Worm (Caenorhabditis elegans): Measurements from ENCODE around the gene mma-1.

Gene mma-1

DNA sequence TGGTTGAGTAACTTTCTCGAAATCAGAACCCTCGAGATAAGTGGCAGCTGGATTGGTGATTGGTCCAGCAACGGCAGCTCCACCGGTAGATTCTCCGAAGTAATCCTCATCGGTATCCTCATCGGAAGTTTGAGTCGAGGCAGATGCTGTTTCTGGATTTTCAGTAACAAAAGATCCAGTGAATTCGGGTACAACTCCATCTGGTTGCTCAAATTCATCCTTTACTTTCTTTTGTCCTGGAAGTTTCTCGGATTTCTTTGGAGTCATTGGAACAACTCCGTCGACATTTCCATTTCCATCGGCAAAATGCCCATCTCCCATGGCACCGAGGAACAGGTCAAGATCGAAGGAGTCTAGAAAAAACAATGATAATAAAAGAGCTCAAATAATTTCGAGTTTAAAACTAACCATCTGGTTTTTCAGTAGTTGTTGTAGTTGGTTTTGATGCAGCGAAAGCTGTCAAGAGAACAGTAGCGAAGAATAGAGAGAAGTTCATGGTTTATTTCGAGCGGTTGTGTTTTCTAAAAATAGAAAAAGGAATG, 43.4 kb downstream of the mma-1 start, which contains the start of gene F45D3.4:
Gene F45D3.4 (minus strand): TSS at position 521 of the 542 bp plus-strand sequence.
- no peak for TF ChIP-seq ref-1 (GFP tag; conservative IDR thresholded peaks at IDR 0.05)
- no peak for TF ChIP-seq klf-2 (GFP tag; conservative IDR thresholded peaks at IDR 0.05)
- TF ChIP-seq ztf-23 (GFP tag; IDR thresholded peaks at IDR 0.05) = no peak
- TF ChIP-seq med-1 (GFP tag; optimal IDR thresholded peaks at IDR 0.05; ENCODE audit: insufficient read depth) = no peak
- TF ChIP-seq T22C8.4 (GFP tag; IDR thresholded peaks at IDR 0.05) = no peak

DNA sequence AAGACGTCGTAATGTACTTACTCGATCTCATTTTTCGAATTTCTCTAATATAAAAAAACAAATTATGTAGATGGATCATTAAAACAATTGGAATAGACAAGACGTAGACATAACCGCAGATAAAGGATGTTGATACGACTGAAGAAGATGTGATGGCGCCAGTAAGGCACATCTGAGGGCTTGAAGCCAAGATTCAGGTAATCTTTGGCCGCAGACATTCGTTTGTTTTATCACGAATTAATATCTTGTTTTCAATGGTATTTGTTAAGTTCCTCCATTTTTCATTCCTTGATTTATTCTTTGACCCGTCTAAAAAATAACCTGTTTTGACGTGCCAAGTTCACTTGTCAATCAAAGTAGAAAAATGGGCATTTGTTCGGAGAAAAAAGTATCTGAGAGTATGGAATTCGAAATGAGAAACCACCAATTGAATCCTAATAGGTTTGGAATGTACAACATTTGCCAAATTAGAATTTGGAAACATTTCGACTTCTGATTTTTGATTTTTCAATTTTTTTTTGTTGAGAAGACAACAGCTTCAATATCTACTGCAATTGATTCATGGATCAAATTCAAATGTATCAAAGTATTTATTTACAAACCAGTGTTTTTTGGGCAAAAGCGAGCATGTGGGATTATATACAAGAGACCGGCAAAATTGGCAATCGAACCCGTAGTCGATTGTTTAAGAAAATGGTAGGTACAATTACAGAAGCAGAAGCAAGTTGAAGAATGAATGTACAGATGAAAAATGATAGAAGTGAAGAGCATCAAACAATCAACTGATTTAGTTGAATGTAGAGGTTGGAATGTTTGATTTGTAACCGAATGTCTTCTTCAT, 44.2 kb downstream of the mma-1 start:
- no peak for TF ChIP-seq ztf-23 (GFP tag; IDR thresholded peaks at IDR 0.05)
- no peak for TF ChIP-seq klf-2 (GFP tag; conservative IDR thresholded peaks at IDR 0.05)
- TF ChIP-seq ztf-29 (GFP tag; IDR thresholded peaks at IDR 0.05) = no peak
- TF ChIP-seq tab-1 (GFP tag; IDR thresholded peaks at IDR 0.05) = no peak
- TF ChIP-seq flt-1 (GFP tag; IDR thresholded peaks at IDR 0.05) = no peak

DNA sequence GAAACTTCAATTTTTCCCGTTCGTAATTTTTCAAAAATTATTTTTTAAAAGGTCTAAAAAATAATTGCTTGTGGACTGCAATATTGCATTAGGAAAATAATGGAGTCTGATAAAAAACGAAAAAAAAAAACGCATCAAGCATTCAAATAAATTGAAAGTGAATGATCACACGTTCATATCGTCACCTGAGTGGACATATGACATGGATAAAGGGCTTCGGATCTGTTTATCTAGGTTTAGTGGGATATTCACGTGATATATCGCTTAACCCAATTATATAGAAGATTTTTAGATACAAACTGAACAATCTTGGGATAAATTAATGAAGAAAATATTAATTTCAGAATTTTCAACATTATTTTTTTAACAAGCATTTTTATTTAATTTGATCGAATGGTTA, 45.3 kb downstream of the mma-1 start:
- TF ChIP-seq ref-1 (GFP tag; conservative IDR thresholded peaks at IDR 0.05) (no peak), cog-1 (tag; optimal IDR thresholded peaks at IDR 0.05) (no peak), ztf-29 (GFP tag; IDR thresholded peaks at IDR 0.05) (no peak), klf-2 (GFP tag; conservative IDR thresholded peaks at IDR 0.05) (no peak), T22C8.4 (GFP tag; IDR thresholded peaks at IDR 0.05) (no peak), ztf-23 (GFP tag; IDR thresholded peaks at IDR 0.05) (no peak), flt-1 (GFP tag; IDR thresholded peaks at IDR 0.05) (no peak), med-1 (GFP tag; optimal IDR thresholded peaks at IDR 0.05; ENCODE audit: insufficient read depth) (no peak), tab-1 (GFP tag; IDR thresholded peaks at IDR 0.05) (no peak)

DNA sequence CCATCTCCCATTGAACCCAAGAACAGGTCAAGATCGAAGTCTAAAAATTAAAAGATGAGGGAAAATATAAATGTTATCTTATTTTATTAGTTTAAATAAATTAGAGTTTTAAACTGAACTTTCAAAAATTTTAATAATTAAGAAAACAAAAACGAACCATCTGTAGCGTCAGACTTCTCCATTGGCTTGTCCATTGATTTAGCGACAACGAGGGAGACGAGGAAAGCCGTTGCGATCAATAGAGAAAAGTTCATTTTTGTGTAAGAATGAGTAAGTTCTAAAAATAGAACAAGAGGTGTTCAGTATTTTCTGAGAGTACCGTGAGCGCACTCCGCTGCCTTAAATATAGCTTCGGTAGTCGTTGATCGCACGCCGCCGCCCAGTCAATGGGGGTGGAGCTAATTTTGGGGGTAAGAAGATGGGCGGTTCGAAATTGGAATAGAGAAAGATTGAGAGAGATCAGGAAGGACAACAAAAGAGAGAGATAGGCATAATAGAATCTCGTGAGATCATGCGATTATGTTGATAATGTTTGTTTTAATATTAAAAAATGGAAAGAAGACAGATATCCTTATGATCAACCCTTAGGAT, 46.0 kb downstream of the mma-1 start, which contains the start of gene F45D3.3:
Gene F45D3.3 (minus strand): TSS at position 350 of the 591 bp plus-strand sequence.
- TF ChIP-seq T22C8.4 (GFP tag; IDR thresholded peaks at IDR 0.05) (no peak), flt-1 (GFP tag; IDR thresholded peaks at IDR 0.05) (no peak), ztf-29 (GFP tag; IDR thresholded peaks at IDR 0.05) (no peak), ztf-23 (GFP tag; IDR thresholded peaks at IDR 0.05) (no peak), cog-1 (tag; optimal IDR thresholded peaks at IDR 0.05) (no peak), med-1 (GFP tag; optimal IDR thresholded peaks at IDR 0.05; ENCODE audit: insufficient read depth) (no peak), ref-1 (GFP tag; conservative IDR thresholded peaks at IDR 0.05) (no peak), tab-1 (GFP tag; IDR thresholded peaks at IDR 0.05) (no peak), klf-2 (GFP tag; conservative IDR thresholded peaks at IDR 0.05) (no peak)

DNA sequence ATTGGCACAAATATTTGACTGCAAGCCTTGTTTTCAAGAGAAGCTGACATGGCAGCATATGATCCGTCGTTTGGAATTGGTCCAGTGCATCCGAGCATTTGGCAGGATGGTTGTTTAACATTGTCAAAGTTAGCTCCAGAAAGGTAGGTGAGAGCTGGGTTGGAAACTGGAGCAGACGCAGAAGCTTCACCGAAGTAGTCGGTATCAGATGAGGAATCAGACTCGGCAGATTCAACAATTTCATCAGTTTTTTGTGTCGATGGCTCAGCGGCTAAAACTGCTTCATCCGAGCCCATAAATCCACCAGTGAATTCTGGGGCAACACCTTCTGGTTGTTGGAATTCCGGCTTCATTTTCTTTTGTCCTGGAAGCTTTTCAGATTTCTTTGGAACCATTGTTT, 46.5 kb downstream of the mma-1 start:
- TF ChIP-seq cog-1 (tag; optimal IDR thresholded peaks at IDR 0.05) (no peak), ref-1 (GFP tag; conservative IDR thresholded peaks at IDR 0.05) (no peak), med-1 (GFP tag; optimal IDR thresholded peaks at IDR 0.05; ENCODE audit: insufficient read depth) (no peak), flt-1 (GFP tag; IDR thresholded peaks at IDR 0.05) (no peak), T22C8.4 (GFP tag; IDR thresholded peaks at IDR 0.05) (no peak), klf-2 (GFP tag; conservative IDR thresholded peaks at IDR 0.05) (no peak), tab-1 (GFP tag; IDR thresholded peaks at IDR 0.05) (no peak)

DNA sequence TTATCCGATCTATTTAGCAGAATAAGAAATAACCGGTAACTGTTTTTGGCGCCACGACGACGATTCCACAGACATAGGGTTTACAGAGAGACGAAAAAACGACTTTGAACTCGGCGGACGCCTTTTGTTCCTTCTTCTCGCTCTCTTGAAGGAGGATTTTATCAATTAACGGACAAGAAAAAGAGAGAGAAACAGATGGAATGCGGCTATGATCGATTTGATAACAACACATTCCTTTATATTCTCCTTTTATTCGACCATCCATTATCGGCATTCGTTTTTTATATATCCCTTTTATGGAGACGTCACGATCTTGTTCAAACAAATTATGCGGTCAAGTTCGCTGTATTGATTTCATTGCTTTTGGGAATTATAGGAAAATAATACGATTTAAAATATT, 47.3 kb downstream of the mma-1 start:
- TF ChIP-seq flt-1 (GFP tag; IDR thresholded peaks at IDR 0.05) (no peak), ztf-29 (GFP tag; IDR thresholded peaks at IDR 0.05) (no peak), tab-1 (GFP tag; IDR thresholded peaks at IDR 0.05) (no peak), cog-1 (tag; optimal IDR thresholded peaks at IDR 0.05) (no peak), T22C8.4 (GFP tag; IDR thresholded peaks at IDR 0.05) (no peak), ztf-23 (GFP tag; IDR thresholded peaks at IDR 0.05) (no peak), klf-2 (GFP tag; conservative IDR thresholded peaks at IDR 0.05) (no peak), med-1 (GFP tag; optimal IDR thresholded peaks at IDR 0.05; ENCODE audit: insufficient read depth) (no peak), ref-1 (GFP tag; conservative IDR thresholded peaks at IDR 0.05) (no peak)

DNA sequence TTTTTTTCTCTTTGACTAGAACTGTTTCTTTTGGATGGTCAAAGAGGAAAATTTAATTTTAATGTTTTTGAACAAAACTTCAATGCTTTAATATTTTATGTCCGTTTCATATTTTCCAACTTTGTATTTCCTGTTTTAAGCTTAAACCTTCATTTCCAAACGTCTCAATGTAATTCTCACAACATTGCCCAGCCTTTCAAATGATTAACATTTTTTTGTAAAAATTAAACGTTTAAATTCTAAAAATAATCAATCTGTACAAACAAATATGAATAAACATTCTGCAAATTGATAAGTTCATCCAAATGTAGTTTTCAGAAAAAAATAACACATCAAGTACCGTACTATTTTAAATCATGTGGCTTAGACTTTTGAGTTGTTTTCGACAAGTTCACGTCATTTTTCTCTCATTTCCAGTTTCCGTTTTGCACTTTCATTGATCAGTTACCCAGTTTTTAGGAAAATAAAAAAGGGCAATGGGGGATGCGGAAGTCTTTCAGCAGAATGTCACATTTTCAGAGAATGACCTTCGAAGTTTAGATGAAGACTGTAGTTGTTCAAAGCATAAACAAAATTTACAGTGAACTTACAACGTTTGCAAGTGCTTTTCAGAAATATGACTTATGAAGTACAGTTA, 53.3 kb downstream of the mma-1 start:
- TF ChIP-seq cog-1 (tag; optimal IDR thresholded peaks at IDR 0.05) = no peak
